Worm (Caenorhabditis elegans) whole organism, midembryonic: ENCODE data around the gene unc-25.

Experiments
- T22C8.4 ChIP-seq: fragments of 200-800 bp; sonication (Bioruptor generic); IDR thresholded peaks from 2 replicates; pipeline ENCODE4 v1.3.6; 2022; ENCODE audit warnings: missing genetic modification characterization, missing compliant biosample characterization
- cog-1 ChIP-seq: sonication (generic microtip); optimal IDR thresholded peaks from 2 replicates; lab custom pipeline; 2016; ENCODE audit warnings: missing genetic modification characterization, missing compliant biosample characterization
- flt-1 ChIP-seq: fragments of 200-800 bp; sonication (Bioruptor generic); IDR thresholded peaks from 2 replicates; pipeline ENCODE4 v1.3.6; 2022; ENCODE audit warnings: missing genetic modification characterization, missing compliant biosample characterization
- klf-2 ChIP-seq: fragments of 200-800 bp; sonication (Bioruptor generic); conservative IDR thresholded peaks from 2 replicates; pipeline ENCODE4 v1.3.6; 2022; ENCODE audit warnings: missing genetic modification reagents, missing genetic modification characterization, missing compliant biosample characterization
- ztf-23 ChIP-seq: fragments of 200-800 bp; sonication (Bioruptor generic); IDR thresholded peaks from 2 replicates; pipeline ENCODE4 v1.3.6; 2022; ENCODE audit warnings: missing genetic modification reagents, missing genetic modification characterization, missing compliant biosample characterization

DNA sequence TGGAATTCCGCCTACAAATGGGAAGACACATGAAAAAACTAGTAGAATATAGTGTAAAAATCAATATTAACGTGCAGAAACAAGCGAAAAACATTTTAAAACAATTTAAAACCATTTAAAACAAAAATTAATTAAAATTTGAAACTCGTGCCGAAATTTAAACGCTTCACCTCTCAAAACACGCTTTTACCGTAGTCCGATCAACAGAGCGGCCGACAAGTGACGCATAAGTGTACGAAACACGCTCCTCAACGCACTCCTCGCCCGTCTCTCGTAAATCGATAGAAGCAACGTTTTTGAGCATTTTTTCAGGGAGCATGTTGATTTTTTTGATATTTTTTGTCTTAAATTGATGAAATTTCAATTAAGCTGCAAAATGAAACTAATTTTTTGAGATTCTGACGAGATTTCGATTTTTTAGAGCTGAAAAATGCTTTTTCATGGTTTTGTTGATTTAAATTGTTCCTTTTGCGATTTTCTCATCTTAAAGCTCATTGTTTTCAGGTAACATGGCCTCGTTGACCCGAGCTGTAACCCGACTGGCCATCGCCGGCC lies 37.4 kb upstream of the unc-25 start, which contains the start of gene cox-5A:
- no peak for TF ChIP-seq klf-2 (GFP tag; lab: Robert Waterston, UW)
- peak; percentile 85 for TF ChIP-seq flt-1 (GFP tag; lab: Robert Waterston, UW)
- TF ChIP-seq ztf-23 (GFP tag; lab: Robert Waterston, UW), result peak; percentile 86
- TF ChIP-seq cog-1 (tag; lab: Kevin White, UChicago), result peak; percentile 92
- peak; percentile 82 for TF ChIP-seq T22C8.4 (GFP tag; lab: Robert Waterston, UW)
